Fruit fly (Drosophila melanogaster): ENCODE results near the gene CG2186.
A peak's percentile ranks its signal among the peaks of the same experiment; 100 is the strongest.

CG2186 gene

DNA sequence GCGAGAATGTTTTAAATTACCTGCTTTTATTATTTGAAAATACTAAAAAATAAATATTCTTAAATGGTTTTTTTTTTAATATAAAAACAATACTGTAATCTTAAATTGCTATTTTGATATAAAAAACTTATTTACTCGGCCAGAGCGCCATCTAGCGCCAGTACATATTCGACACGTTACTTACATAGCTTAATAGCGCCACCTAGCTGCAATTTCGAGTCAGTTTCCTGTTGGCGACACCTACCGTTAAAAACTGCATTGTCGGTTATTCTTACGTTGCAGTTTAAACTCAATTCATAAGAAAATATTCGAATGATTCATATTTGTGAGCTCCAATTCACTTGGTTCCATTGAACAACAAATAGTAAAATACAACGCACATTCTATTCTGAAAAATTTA is 25.1 kb upstream of the CG2186 start (continued):
- TF ChIP-seq CG42726 (GFP tag; IDR thresholded peaks at IDR 0.05; ENCODE audit: partially characterized antibody), result peak; percentile 82
- TF ChIP-seq CG5180 (GFP tag; optimal IDR thresholded peaks at IDR 0.05), result no peak
- TF ChIP-seq Sry-δ (GFP tag; optimal IDR thresholded peaks at IDR 0.05), result peak; percentile 14
- no peak for TF ChIP-seq gce (GFP tag; IDR thresholded peaks at IDR 0.05)
- peak; percentile 27 for TF ChIP-seq CG10147 (GFP tag; optimal IDR thresholded peaks at IDR 0.05)
- TF ChIP-seq Hr51 (GFP tag; optimal IDR thresholded peaks at IDR 0.05), result peak; percentile 29 to 60
- no peak for TF ChIP-seq lov (optimal IDR thresholded peaks at IDR 0.05)
- TF ChIP-seq lov (GFP tag; IDR thresholded peaks at IDR 0.05), result no peak
- no peak for TF ChIP-seq CG12104 (GFP tag; optimal IDR thresholded peaks at IDR 0.05)
- TF ChIP-seq CG4617 (GFP tag; optimal IDR thresholded peaks at IDR 0.05; ENCODE audit: borderline replicate concordance), result peak; percentile 32
- TF ChIP-seq Xbp1 (GFP tag; optimal IDR thresholded peaks at IDR 0.05), result peak; percentile 86
- peak; percentile 20 for TF ChIP-seq Blimp-1 (GFP tag; optimal IDR thresholded peaks at IDR 0.05)
- TF ChIP-seq h (optimal IDR thresholded peaks at IDR 0.05), result no peak
- TF ChIP-seq Dll (GFP tag; IDR thresholded peaks at IDR 0.05; ENCODE audit: partially characterized antibody), result no peak
- TF ChIP-seq pros (GFP tag; optimal IDR thresholded peaks at IDR 0.05), result no peak
- no peak for TF ChIP-seq unc-4 (GFP tag; IDR thresholded peaks at IDR 0.05; ENCODE audit: partially characterized antibody)
- peak; percentile 50 for TF ChIP-seq CG12391 (tag; optimal IDR thresholded peaks at IDR 0.05)
- TF ChIP-seq Doc2 (GFP tag; IDR thresholded peaks at IDR 0.05), result no peak
- peak; percentile 24 for TF ChIP-seq jumu (GFP tag; optimal IDR thresholded peaks at IDR 0.05)
- TF ChIP-seq HLHmδ (GFP tag; optimal IDR thresholded peaks at IDR 0.05), result no peak
- TF ChIP-seq tx (GFP tag; optimal IDR thresholded peaks at IDR 0.05), result no peak
- TF ChIP-seq onecut (GFP tag; IDR thresholded peaks at IDR 0.05), result peak; percentile 55
- TF ChIP-seq nmo (GFP tag; optimal IDR thresholded peaks at IDR 0.05), result peak; percentile 61
- no peak for TF ChIP-seq CG9797 (GFP tag; optimal IDR thresholded peaks at IDR 0.05)
- TF ChIP-seq vvl (GFP tag; IDR thresholded peaks at IDR 0.05), result peak; percentile 75; the same call in 1 of the 2 replicates
- TF ChIP-seq crc (GFP tag; optimal IDR thresholded peaks at IDR 0.05), result no peak
- peak; percentile 36; the same call in 1 of the 2 replicates for TF ChIP-seq CG4730 (GFP tag; IDR thresholded peaks at IDR 0.05)
- peak; percentile 79 for TF ChIP-seq CG9817 (tag; optimal IDR thresholded peaks at IDR 0.05)
- peak; percentile 40 for TF ChIP-seq CG31365 (tag; optimal IDR thresholded peaks at IDR 0.05)
- TF ChIP-seq ATbp (GFP tag; optimal IDR thresholded peaks at IDR 0.05), result peak; percentile 6
- TF ChIP-seq Usf (GFP tag; optimal IDR thresholded peaks at IDR 0.05), result peak; percentile 20
- peak; percentile 83 for TF ChIP-seq sens (GFP tag)
- peak; percentile 54 for TF ChIP-seq CG4820 (GFP tag; optimal IDR thresholded peaks at IDR 0.05)
- peak; percentile 57 for TF ChIP-seq CG10209 (GFP tag; optimal IDR thresholded peaks at IDR 0.05)
- TF ChIP-seq zfh1 (GFP tag; IDR thresholded peaks at IDR 0.05), result peak; percentile 77; the same call in 2 of the 3 replicates
- TF ChIP-seq Myb (GFP tag; optimal IDR thresholded peaks at IDR 0.05), result peak; percentile 89
- peak; percentile 36 for TF ChIP-seq NK7.1 (GFP tag; optimal IDR thresholded peaks at IDR 0.05)
- peak; percentile 77 for TF ChIP-seq Chrac-16 (GFP tag; optimal IDR thresholded peaks at IDR 0.05)
- peak; percentile 10 for TF ChIP-seq CG13123 (GFP tag; optimal IDR thresholded peaks at IDR 0.05)
- peak; percentile 71 for TF ChIP-seq Bgb (GFP tag; IDR thresholded peaks at IDR 0.05; ENCODE audit: partially characterized antibody)
- TF ChIP-seq H15 (GFP tag; IDR thresholded peaks at IDR 0.05), result peak; percentile 46; the same call in 1 of the 3 replicates
- TF ChIP-seq CG6791 (GFP tag; IDR thresholded peaks at IDR 0.05; ENCODE audit: partially characterized antibody), result peak; percentile 44; the same call in 2 of the 3 replicates
- TF ChIP-seq CG9215 (GFP tag; IDR thresholded peaks at IDR 0.05), result no peak; the same call in 1 of the 2 replicates
- TF ChIP-seq corto (GFP tag; optimal IDR thresholded peaks at IDR 0.05), result no peak
- no peak for TF ChIP-seq CG6654 (GFP tag; optimal IDR thresholded peaks at IDR 0.05)
- peak; percentile 58 for TF ChIP-seq phol (tag; optimal IDR thresholded peaks at IDR 0.05)
- no peak for TF ChIP-seq pan (optimal IDR thresholded peaks at IDR 0.05)
- TF ChIP-seq pan (GFP tag; optimal IDR thresholded peaks at IDR 0.05 in 1 of 2, IDR thresholded peaks at IDR 0.05 in 1 of 2), result peak in 1 of 2 experiments; percentile 34
- peak; percentile 39; the same call in 1 of the 3 replicates for TF ChIP-seq Opbp (GFP tag; IDR thresholded peaks at IDR 0.05; ENCODE audit: partially characterized antibody)
- TF ChIP-seq Hr78 (GFP tag; optimal IDR thresholded peaks at IDR 0.05), result no peak

Data from whole organism, embryonic.